Fruit fly (Drosophila melanogaster) whole organism, embryonic: ENCODE data around the gene Irk2.

Experiments used
- Abd-B ChIP-seq: fragments of 200-800 bp; sonication (Bioruptor generic); optimal IDR thresholded peaks from 2 replicates; lab custom pipeline; 2018; ENCODE audit warnings: missing biosample characterization, mild to moderate bottlenecking, missing genetic modification characterization, moderate library complexity
- B-H2 ChIP-seq: fragments of 200-800 bp; sonication (Bioruptor generic); optimal IDR thresholded peaks from 2 replicates; lab custom pipeline; 2018; ENCODE audit warnings: missing biosample characterization, mild to moderate bottlenecking, missing genetic modification characterization
- C15 ChIP-seq: fragments of 200-800 bp; sonication (Bioruptor generic); IDR thresholded peaks from 3 replicates; pipeline ENCODE4 v1.3.6; 2022; ENCODE audit warnings: missing biosample characterization, missing genetic modification characterization
- CG10267 ChIP-seq: fragments of 200-800 bp; sonication (Bioruptor generic); optimal IDR thresholded peaks from 2 replicates; lab custom pipeline; 2018; ENCODE audit warnings: missing biosample characterization, mild to moderate bottlenecking, missing genetic modification characterization, moderate library complexity
- CG10543 ChIP-seq: fragments of 200-800 bp; sonication (Bioruptor generic); optimal IDR thresholded peaks from 3 replicates; lab custom pipeline; 2017; ENCODE audit warnings: missing biosample characterization, mild to moderate bottlenecking, missing genetic modification characterization, moderate library complexity
- CG11504 ChIP-seq: fragments of 200-800 bp; sonication (Bioruptor generic); optimal IDR thresholded peaks from 3 replicates; lab custom pipeline; 2019; ENCODE audit warnings: missing biosample characterization, mild to moderate bottlenecking, missing genetic modification characterization, moderate library complexity
- CG12071 ChIP-seq: fragments of 200-800 bp; sonication (Bioruptor generic); optimal IDR thresholded peaks from 3 replicates; lab custom pipeline; 2018; ENCODE audit warnings: missing biosample characterization, mild to moderate bottlenecking, missing genetic modification characterization
- CG13296 ChIP-seq: fragments of 200-800 bp; sonication (Bioruptor generic); optimal IDR thresholded peaks from 3 replicates; lab custom pipeline; 2018; ENCODE audit warnings: missing biosample characterization, mild to moderate bottlenecking, missing genetic modification characterization
- CG14014 ChIP-seq: fragments of 200-800 bp; sonication (Bioruptor generic); IDR thresholded peaks from 2 replicates; pipeline ENCODE4 v1.3.6; 2022; ENCODE audit warnings: missing biosample characterization, missing genetic modification characterization
- CG14965 ChIP-seq: fragments of 200-800 bp; sonication (Bioruptor generic); optimal IDR thresholded peaks from 2 replicates; lab custom pipeline; 2016; ENCODE audit warnings: missing biosample characterization, missing genetic modification characterization, borderline replicate concordance
- CG15011 ChIP-seq: fragments of 200-800 bp; sonication (Bioruptor generic); optimal IDR thresholded peaks from 3 replicates; lab custom pipeline; 2018; ENCODE audit warnings: missing biosample characterization, mild to moderate bottlenecking, missing genetic modification characterization
- CG15514 ChIP-seq: fragments of 200-800 bp; sonication (Bioruptor generic); optimal IDR thresholded peaks from 3 replicates; lab custom pipeline; 2017; ENCODE audit warnings: missing biosample characterization, missing genetic modification characterization, mild to moderate bottlenecking, moderate library complexity, missing genetic modification reagents
- CG17612 ChIP-seq: fragments of 200-800 bp; sonication (Bioruptor generic); IDR thresholded peaks from 2 replicates; pipeline ENCODE4 v1.3.6; 2022; ENCODE audit warnings: missing biosample characterization, missing genetic modification characterization
- CG2120 ChIP-seq: fragments of 200-800 bp; sonication (Bioruptor generic); optimal IDR thresholded peaks from 3 replicates; lab custom pipeline; 2016; ENCODE audit warnings: missing biosample characterization, missing genetic modification characterization
- CG32767 ChIP-seq: fragments of 200-800 bp; sonication (Bioruptor generic); IDR thresholded peaks from 2 replicates; pipeline ENCODE4 v1.3.6; 2022; ENCODE audit warnings: missing biosample characterization, missing genetic modification characterization
- CG33213 ChIP-seq: fragments of 200-800 bp; sonication (Bioruptor generic); optimal IDR thresholded peaks from 3 replicates; lab custom pipeline; 2016; ENCODE audit warnings: missing biosample characterization, missing genetic modification characterization
- CG34376 ChIP-seq: fragments of 200-800 bp; sonication (Bioruptor generic); optimal IDR thresholded peaks from 2 replicates; lab custom pipeline; 2018; ENCODE audit warnings: missing biosample characterization, mild to moderate bottlenecking, missing genetic modification characterization
- CG4730 ChIP-seq: fragments of 200-800 bp; sonication (Bioruptor generic); IDR thresholded peaks from 2 replicates; pipeline ENCODE4 v1.3.6; 2022; ENCODE audit warnings: missing biosample characterization, missing genetic modification characterization
- CG5180 ChIP-seq: fragments of 200-800 bp; sonication (Bioruptor generic); optimal IDR thresholded peaks from 3 replicates; lab custom pipeline; 2017; ENCODE audit warnings: missing biosample characterization, missing genetic modification characterization, mild to moderate bottlenecking, moderate library complexity, missing genetic modification reagents
- CG6689 ChIP-seq: fragments of 200-800 bp; sonication (Bioruptor generic); IDR thresholded peaks from 2 replicates; pipeline ENCODE4 v1.3.6; 2022; ENCODE audit warnings: missing biosample characterization, missing genetic modification characterization
- CG6854 ChIP-seq: fragments of 200-800 bp; sonication (Bioruptor generic); optimal IDR thresholded peaks from 3 replicates; lab custom pipeline; 2017; ENCODE audit warnings: missing biosample characterization, mild to moderate bottlenecking, missing genetic modification characterization
- CG8290 ChIP-seq, 3 experiments: fragments of 200-800 bp; sonication (Bioruptor generic); optimal IDR thresholded peaks; 2 replicates each; lab custom pipeline; 2016 to 2019; ENCODE audit warnings: missing biosample characterization in 3 of 3, missing genetic modification characterization in 3 of 3, mild to moderate bottlenecking in 2 of 3, moderate library complexity in 1 of 3
- CG9215 ChIP-seq: fragments of 200-800 bp; sonication (Bioruptor generic); IDR thresholded peaks from 2 replicates; pipeline ENCODE4 v1.3.6; 2022; ENCODE audit warnings: missing biosample characterization, missing genetic modification characterization
- CG9727 ChIP-seq: fragments of 200-800 bp; sonication (Bioruptor generic); optimal IDR thresholded peaks from 3 replicates; lab custom pipeline; 2017; ENCODE audit warnings: missing biosample characterization, mild to moderate bottlenecking, missing genetic modification characterization
- CTCF ChIP-seq: fragments of 200-800 bp; sonication (Bioruptor generic); optimal IDR thresholded peaks from 2 replicates; lab custom pipeline; 2017; ENCODE audit warnings: missing biosample characterization, mild to moderate bottlenecking, missing genetic modification characterization, moderate library complexity
- E2f1 ChIP-seq: fragments of 200-800 bp; sonication (Bioruptor generic); IDR thresholded peaks from 2 replicates; pipeline ENCODE4 v1.3.6; 2022; ENCODE audit warnings: missing biosample characterization, missing genetic modification characterization
- Ets97D ChIP-seq: fragments of 200-800 bp; sonication (Bioruptor generic); optimal IDR thresholded peaks from 3 replicates; lab custom pipeline; 2016; ENCODE audit warnings: missing biosample characterization, missing genetic modification characterization
- GATAe ChIP-seq: fragments of 200-800 bp; sonication (Bioruptor generic); conservative IDR thresholded peaks from 2 replicates; pipeline ENCODE4 v1.3.6; 2022; ENCODE audit warnings: missing biosample characterization, missing genetic modification characterization
- Hey ChIP-seq: fragments of 200-800 bp; sonication (Bioruptor generic); optimal IDR thresholded peaks from 3 replicates; lab custom pipeline; 2018; ENCODE audit warnings: missing biosample characterization, mild to moderate bottlenecking, missing genetic modification characterization
- HmgZ ChIP-seq: fragments of 200-800 bp; sonication (Bioruptor generic); optimal IDR thresholded peaks from 2 replicates; lab custom pipeline; 2018; ENCODE audit warnings: missing biosample characterization, mild to moderate bottlenecking, missing genetic modification characterization
- Nf-YC ChIP-seq: fragments of 200-800 bp; optimal IDR thresholded peaks from 3 replicates; lab custom pipeline; 2019; ENCODE audit warnings: missing biosample characterization, mild to moderate bottlenecking, missing genetic modification characterization, moderate library complexity
- caup ChIP-seq: fragments of 200-800 bp; sonication (Bioruptor generic); optimal IDR thresholded peaks from 3 replicates; lab custom pipeline; 2017; ENCODE audit warnings: missing biosample characterization, mild to moderate bottlenecking, missing genetic modification characterization, moderate library complexity; ENCODE audit not compliant: severe bottlenecking
- chinmo ChIP-seq: fragments of 200-800 bp; sonication (Bioruptor generic); IDR thresholded peaks from 4 replicates; pipeline ENCODE4 v1.3.6; 2022; ENCODE audit warnings: missing biosample characterization, missing genetic modification characterization; ENCODE audit not compliant: partially characterized antibody
- corto ChIP-seq: fragments of 200-800 bp; sonication (Bioruptor generic); optimal IDR thresholded peaks from 2 replicates; lab custom pipeline; 2016; ENCODE audit warnings: missing biosample characterization, mild to moderate bottlenecking, missing genetic modification characterization, moderate library complexity
- disco-r ChIP-seq: fragments of 200-800 bp; sonication (Bioruptor generic); optimal IDR thresholded peaks from 2 replicates; lab custom pipeline; 2016; ENCODE audit warnings: missing biosample characterization, missing genetic modification characterization
- exex ChIP-seq: fragments of 200-800 bp; sonication (Bioruptor generic); optimal IDR thresholded peaks from 4 replicates; lab custom pipeline; 2018; ENCODE audit warnings: missing biosample characterization, mild to moderate bottlenecking, missing genetic modification characterization, moderate library complexity
- fu2 ChIP-seq: fragments of 200-800 bp; sonication (Bioruptor generic); optimal IDR thresholded peaks from 2 replicates; lab custom pipeline; 2016; ENCODE audit warnings: missing biosample characterization, missing genetic modification characterization
- gem ChIP-seq: fragments of 200-800 bp; sonication (Bioruptor generic); optimal IDR thresholded peaks from 2 replicates; lab custom pipeline; 2019; ENCODE audit warnings: missing biosample characterization, mild to moderate bottlenecking, missing genetic modification characterization, moderate library complexity
- grn ChIP-seq: fragments of 200-800 bp; sonication (Bioruptor generic); optimal IDR thresholded peaks from 3 replicates; lab custom pipeline; 2017; ENCODE audit warnings: missing biosample characterization, missing genetic modification characterization
- lab ChIP-seq: fragments of 200-800 bp; sonication (Bioruptor generic); optimal IDR thresholded peaks from 3 replicates; lab custom pipeline; 2017; ENCODE audit warnings: missing biosample characterization, missing genetic modification characterization, mild to moderate bottlenecking, moderate library complexity, missing genetic modification reagents
- lilli ChIP-seq: fragments of 200-800 bp; sonication (Bioruptor generic); optimal IDR thresholded peaks from 3 replicates; lab custom pipeline; 2016; ENCODE audit warnings: missing biosample characterization, missing genetic modification characterization
- repo ChIP-seq: fragments of 200-800 bp; sonication (Bioruptor generic); optimal IDR thresholded peaks from 2 replicates; lab custom pipeline; 2016; ENCODE audit warnings: missing biosample characterization, missing genetic modification characterization
- salm ChIP-seq: fragments of 200-800 bp; sonication (Bioruptor generic); optimal IDR thresholded peaks from 2 replicates; lab custom pipeline; 2018; ENCODE audit warnings: missing biosample characterization, mild to moderate bottlenecking, missing genetic modification characterization
- sd ChIP-seq: fragments of 200-800 bp; sonication (Bioruptor generic); optimal IDR thresholded peaks from 3 replicates; lab custom pipeline; 2018; ENCODE audit warnings: missing biosample characterization, mild to moderate bottlenecking, missing genetic modification characterization, moderate library complexity
- sisA ChIP-seq: fragments of 200-800 bp; sonication (Bioruptor generic); IDR thresholded peaks from 2 replicates; pipeline ENCODE4 v1.3.6; 2022; ENCODE audit warnings: missing biosample characterization, missing genetic modification characterization
- sug ChIP-seq: fragments of 200-800 bp; optimal IDR thresholded peaks from 2 replicates; lab custom pipeline; 2019; ENCODE audit warnings: missing biosample characterization, mild to moderate bottlenecking, missing genetic modification characterization, moderate library complexity
- tna ChIP-seq: fragments of 200-800 bp; sonication (Bioruptor generic); IDR thresholded peaks from 2 replicates; pipeline ENCODE4 v1.3.6; 2022; ENCODE audit warnings: missing biosample characterization, missing genetic modification characterization; ENCODE audit not compliant: partially characterized antibody
- toy ChIP-seq: fragments of 200-800 bp; sonication (Bioruptor generic); IDR thresholded peaks from 2 replicates; pipeline ENCODE4 v1.3.6; 2022; ENCODE audit warnings: missing biosample characterization, missing genetic modification characterization
- wek ChIP-seq: fragments of 200-800 bp; sonication (Bioruptor generic); optimal IDR thresholded peaks from 3 replicates; lab custom pipeline; 2018; ENCODE audit warnings: missing biosample characterization, mild to moderate bottlenecking, missing genetic modification characterization, moderate library complexity
- yki ChIP-seq: fragments of >200 bp; optimal IDR thresholded peaks from 3 replicates; lab custom pipeline; 2018
- zf30C ChIP-seq: fragments of 200-800 bp; sonication (Bioruptor generic); optimal IDR thresholded peaks from 3 replicates; lab custom pipeline; 2018; ENCODE audit warnings: missing biosample characterization, mild to moderate bottlenecking, missing genetic modification characterization

Gene Irk2

DNA sequence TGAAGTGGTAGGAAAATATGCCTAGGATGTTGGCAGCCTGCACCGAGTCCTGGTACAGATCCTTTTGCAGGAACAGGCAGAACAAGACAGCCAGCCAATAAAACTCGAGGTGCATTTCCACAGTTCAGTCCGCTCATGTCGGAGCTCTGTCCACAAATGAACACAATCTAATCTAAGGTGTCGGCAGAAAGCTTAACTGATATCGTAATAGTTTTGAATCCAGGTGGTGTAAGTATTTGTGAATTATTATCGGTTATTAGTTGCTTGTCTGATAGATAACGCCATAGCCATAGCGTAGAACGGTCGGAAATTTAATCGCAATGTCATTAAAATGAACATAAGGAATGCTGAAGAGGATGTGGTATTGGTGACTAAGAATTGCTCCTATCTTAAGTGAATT, 15.4 kb upstream of the Irk2 start, which contains the start of gene Ugt303B3:
TSS of gene Ugt303B3 (minus strand) at position 159 of the 400 bp plus-strand sequence.
- TF ChIP-seq exex (tag; lab: Kevin White, UChicago) (peak; percentile 97), CG6689 (GFP tag; lab: Robert Waterston, UW) (no peak), GATAe (GFP tag; lab: Robert Waterston, UW) (peak; percentile 93), CG5180 (no peak), B-H2 (GFP tag; lab: Kevin White, UChicago) (peak; percentile 18), repo (GFP tag; lab: Kevin White, UChicago) (no peak), zf30C (no peak), CG33213 (GFP tag; lab: Kevin White, UChicago) (no peak), CG32767 (no peak), wek (no peak), corto (GFP tag; lab: Kevin White, UChicago) (no peak), lab (GFP tag; lab: Kevin White, UChicago) (peak; percentile 52), Ets97D (GFP tag; lab: Kevin White, UChicago) (no peak), yki (no peak), CG4730 (GFP tag; lab: Robert Waterston, UW) (no peak), sd (tag; lab: Kevin White, UChicago) (peak; percentile 94), sisA (no peak), CG6854 (no peak), CG15011 (GFP tag; lab: Kevin White, UChicago) (no peak), CG2120 (GFP tag; lab: Kevin White, UChicago) (no peak), CG9727 (GFP tag; lab: Kevin White, UChicago) (no peak), Hey (no peak), CG34376 (peak; percentile 90), E2f1 (GFP tag; lab: Robert Waterston, UW) (no peak), CG10267 (tag; lab: Kevin White, UChicago) (no peak), chinmo (GFP tag; lab: Robert Waterston, UW) (0 out of 4 replicates have a peak, but pooled peaks have one; percentile 13), C15 (no peak), gem (tag; lab: Kevin White, UChicago) (no peak), HmgZ (tag; lab: Kevin White, UChicago) (peak; percentile 24), sug (peak; percentile 55), toy (GFP tag; lab: Robert Waterston, UW) (0 out of 2 replicates have a peak, but pooled peaks have one; percentile 14), Abd-B (GFP tag; lab: Kevin White, UChicago) (no peak), tna (no peak), caup (GFP tag; lab: Kevin White, UChicago) (peak; percentile 46), Nf-YC (tag; lab: Kevin White, UChicago) (peak; percentile 8), salm (tag; lab: Kevin White, UChicago) (peak; percentile 68), disco-r (no peak), CG14965 (GFP tag; lab: Kevin White, UChicago) (no peak), CG9215 (GFP tag; lab: Robert Waterston, UW) (no peak), grn (GFP tag; lab: Kevin White, UChicago) (peak; percentile 41), CG12071 (peak; percentile 7), lilli (GFP tag; lab: Kevin White, UChicago) (no peak), CG15514 (GFP tag; lab: Kevin White, UChicago) (peak; percentile 7), CG10543 (GFP tag; lab: Kevin White, UChicago) (peak; percentile 50), CG13296 (peak; percentile 28), CG14014 (GFP tag; lab: Robert Waterston, UW) (no peak), CG17612 (no peak), CG8290 (GFP tag; optimal IDR thresholded peaks at IDR 0.05; lab: Kevin White, UChicago) (no peak), CG8290 (tag; optimal IDR thresholded peaks at IDR 0.05; lab: Kevin White, UChicago) (peak in 1 of 2 experiments; percentile 12), fu2 (GFP tag; lab: Kevin White, UChicago) (no peak), CTCF (GFP tag; lab: Kevin White, UChicago) (no peak), CG11504 (tag; lab: Kevin White, UChicago) (no peak)
